Worm (Caenorhabditis elegans) whole organism, L1 larva: Measurements from ENCODE around the gene str-141.

Source experiments
- dsc-1 ChIP-seq: sonication (generic microtip); optimal IDR thresholded peaks from 2 replicates; lab custom pipeline; 2016; ENCODE audit warnings: mild to moderate bottlenecking, missing genetic modification characterization, missing compliant biosample characterization
- elt-3 ChIP-seq, 6 experiments: fragments of 150-350 bp in 1 of 6; sonication (generic microtip); optimal IDR thresholded peaks; 2 replicates each; lab custom pipeline; 2017 to 2018; ENCODE audit warnings: missing biosample characterization in 6 of 6, missing genetic modification characterization in 6 of 6, inconsistent platforms in 1 of 6
- ets-5 ChIP-seq: fragments of 200-800 bp; sonication (Bioruptor generic); IDR thresholded peaks from 2 replicates; pipeline ENCODE4 v1.3.6; 2022; ENCODE audit warnings: missing genetic modification characterization, missing compliant biosample characterization
- hlh-4 ChIP-seq: sonication (generic microtip); optimal IDR thresholded peaks from 2 replicates; lab custom pipeline; 2016; ENCODE audit warnings: mild to moderate bottlenecking, missing genetic modification characterization, missing compliant biosample characterization
- jun-1 ChIP-seq: fragments of 150-350 bp; optimal IDR thresholded peaks from 2 replicates; lab custom pipeline; 2014; ENCODE audit warnings: missing biosample characterization, missing genetic modification reagents, missing genetic modification characterization
- lin-15B ChIP-seq: fragments of 150-350 bp; sonication (generic microtip); optimal IDR thresholded peaks from 3 replicates; lab custom pipeline; 2014; ENCODE audit warnings: missing biosample characterization, missing genetic modification characterization
- lin-35 ChIP-seq, 2 experiments: fragments of 150-350 bp; optimal IDR thresholded peaks; 2 replicates each; lab custom pipeline; 2014; ENCODE audit warnings: missing biosample characterization in 2 of 2, missing genetic modification characterization in 2 of 2, missing genetic modification reagents in 2 of 2
- mab-9 ChIP-seq: fragments of 200-800 bp; sonication (Bioruptor generic); IDR thresholded peaks from 2 replicates; pipeline ENCODE4 v1.3.6; 2022; ENCODE audit warnings: missing genetic modification reagents, missing genetic modification characterization, missing compliant biosample characterization
- mdl-1 ChIP-seq, 2 experiments: fragments of 150-350 bp; optimal IDR thresholded peaks; 2 replicates each; lab custom pipeline; 2014 to 2017; ENCODE audit warnings: missing biosample characterization in 2 of 2, missing genetic modification characterization in 2 of 2, inconsistent platforms in 1 of 2
- mef-2 ChIP-seq: fragments of 150-350 bp; optimal IDR thresholded peaks from 2 replicates; lab custom pipeline; 2014; ENCODE audit warnings: missing biosample characterization, missing genetic modification characterization
- nhr-20 ChIP-seq: sonication (generic microtip); optimal IDR thresholded peaks from 2 replicates; lab custom pipeline; 2016; ENCODE audit warnings: mild to moderate bottlenecking, missing genetic modification characterization, missing compliant biosample characterization
- nhr-28 ChIP-seq: fragments of 150-350 bp; optimal IDR thresholded peaks from 2 replicates; lab custom pipeline; 2014; ENCODE audit warnings: missing biosample characterization, missing genetic modification characterization
- nhr-71 ChIP-seq: sonication (generic microtip); optimal IDR thresholded peaks from 2 replicates; lab custom pipeline; 2016; ENCODE audit warnings: mild to moderate bottlenecking, missing genetic modification characterization, moderate library complexity, missing compliant biosample characterization
- skn-1 ChIP-seq: fragments of 150-350 bp; optimal IDR thresholded peaks from 2 replicates; lab custom pipeline; 2014; ENCODE audit warnings: missing biosample characterization, missing genetic modification characterization
- snpc-4 ChIP-seq: fragments of 150-350 bp; optimal IDR thresholded peaks from 2 replicates; lab custom pipeline; 2014; ENCODE audit warnings: missing biosample characterization, missing genetic modification characterization
- sptf-1 ChIP-seq: fragments of 150-350 bp; optimal IDR thresholded peaks from 2 replicates; lab custom pipeline; 2014; ENCODE audit warnings: missing biosample characterization, missing genetic modification characterization
- sup-37 ChIP-seq: fragments of 200-800 bp; sonication (Bioruptor generic); optimal IDR thresholded peaks from 2 replicates; lab custom pipeline; 2018; ENCODE audit warnings: mild to moderate bottlenecking, missing genetic modification characterization, missing compliant biosample characterization
- tlp-1 ChIP-seq: fragments of 150-350 bp; optimal IDR thresholded peaks from 2 replicates; lab custom pipeline; 2014; ENCODE audit warnings: missing biosample characterization, missing genetic modification characterization
- unc-98 ChIP-seq: fragments of 200-800 bp; sonication (Bioruptor generic); IDR thresholded peaks from 2 replicates; pipeline ENCODE4 v1.3.6; 2022; ENCODE audit warnings: missing genetic modification characterization, missing compliant biosample characterization
- xbp-1 ChIP-seq: sonication (generic microtip); optimal IDR thresholded peaks from 2 replicates; lab custom pipeline; 2016; ENCODE audit warnings: missing genetic modification characterization, missing compliant biosample characterization
- zag-1 ChIP-seq: fragments of 150-350 bp; optimal IDR thresholded peaks from 2 replicates; lab custom pipeline; 2014; ENCODE audit warnings: missing biosample characterization, missing genetic modification characterization

str-141 gene

ce11 chrV:11279564-11279963, 44.1 kb downstream of the str-141 start (continued):
- TF ChIP-seq sup-37 = no peak
- TF ChIP-seq, all 84 proteins: peak for 0

DNA sequence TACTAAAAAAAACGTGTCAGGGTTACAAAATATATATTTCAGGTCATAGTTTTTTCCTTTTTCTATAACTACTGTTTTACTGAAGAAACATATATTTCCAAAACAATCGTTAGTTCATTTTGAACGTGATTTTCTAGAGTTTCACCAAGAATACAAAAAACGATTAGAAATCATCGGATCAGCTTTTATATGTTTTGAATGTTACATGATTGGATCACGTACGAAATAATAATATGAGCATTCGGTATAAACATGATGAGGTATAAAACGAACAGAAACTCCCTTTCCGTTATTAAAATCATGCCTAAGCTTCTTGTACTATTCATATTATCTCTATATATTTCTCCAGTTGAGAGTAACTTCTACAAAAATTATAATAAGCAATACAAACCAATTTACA, 50.8 kb downstream of the str-141 start, which contains the start of gene clec-223:
Gene clec-223, plus strand, starts transcription at position 301 of the 400 bp plus-strand sequence.
- TF ChIP-seq dsc-1 (tag; lab: Kevin White, UChicago) = no peak
- no peak for TF ChIP-seq elt-3 (tag; optimal IDR thresholded peaks at IDR 0.05; lab: Kevin White, UChicago)
- no peak for TF ChIP-seq mef-2 (tag; lab: Kevin White, UChicago)
- TF ChIP-seq hlh-4 (tag; lab: Kevin White, UChicago) = no peak
- TF ChIP-seq mdl-1 (tag; optimal IDR thresholded peaks at IDR 0.05; lab: Kevin White, UChicago) = no peak
- TF ChIP-seq jun-1 (tag; lab: Kevin White, UChicago) = no peak
- TF ChIP-seq zag-1 (tag; lab: Kevin White, UChicago) = no peak
- no peak for TF ChIP-seq snpc-4 (tag; lab: Kevin White, UChicago)
- no peak for TF ChIP-seq mab-9 (GFP tag; lab: Robert Waterston, UW)
- TF ChIP-seq lin-15B (tag; lab: Kevin White, UChicago) = no peak
- TF ChIP-seq xbp-1 (tag; lab: Kevin White, UChicago) = no peak
- TF ChIP-seq tlp-1 = no peak
- no peak for TF ChIP-seq nhr-20
- TF ChIP-seq lin-35 (GFP tag; optimal IDR thresholded peaks at IDR 0.05; lab: Kevin White, UChicago) = no peak
- no peak for TF ChIP-seq sptf-1 (tag; lab: Kevin White, UChicago)
- TF ChIP-seq skn-1 (tag; lab: Kevin White, UChicago) = no peak
- TF ChIP-seq nhr-71 (tag; lab: Kevin White, UChicago) = no peak
- no peak for TF ChIP-seq nhr-28
- no peak for TF ChIP-seq unc-98
- TF ChIP-seq ets-5 (GFP tag; lab: Robert Waterston, UW) = no peak
